Worm (Caenorhabditis elegans) whole organism, L4 larva: Measurements from ENCODE around the gene F48E3.6.

Experiments
- F44E2.7 ChIP-seq: fragments of 200-800 bp; sonication (Bioruptor generic); IDR thresholded peaks from 2 replicates; pipeline ENCODE4 v2.1.2; 2022; ENCODE audit warnings: missing genetic modification characterization, missing compliant biosample characterization
- F49E8.2 ChIP-seq: sonication (generic microtip); optimal IDR thresholded peaks from 2 replicates; lab custom pipeline; 2016; ENCODE audit warnings: missing compliant biosample characterization, mild to moderate bottlenecking, missing genetic modification characterization, borderline replicate concordance
- T20F7.1 ChIP-seq: fragments of 200-800 bp; sonication (Bioruptor generic); optimal IDR thresholded peaks from 2 replicates; lab custom pipeline; 2018; ENCODE audit warnings: mild to moderate bottlenecking, missing genetic modification characterization, missing compliant biosample characterization
- aha-1 ChIP-seq: fragments of 150-350 bp; peaks from one replicate; lab custom pipeline; 2014; ENCODE audit warnings: missing biosample characterization, missing genetic modification characterization
- attf-4 ChIP-seq: sonication (generic microtip); optimal IDR thresholded peaks from 3 replicates; lab custom pipeline; 2017; ENCODE audit warnings: missing biosample characterization, missing genetic modification characterization
- ceh-32 ChIP-seq: sonication (generic microtip); optimal IDR thresholded peaks from 2 replicates; lab custom pipeline; 2016; ENCODE audit warnings: mild to moderate bottlenecking, missing genetic modification characterization, missing compliant biosample characterization; ENCODE audit not compliant: poor library complexity
- ceh-44 ChIP-seq: fragments of 200-800 bp; sonication (Bioruptor generic); IDR thresholded peaks from 2 replicates; pipeline ENCODE4 v1.3.6; 2022; ENCODE audit warnings: missing genetic modification reagents, missing genetic modification characterization, missing compliant biosample characterization
- ctbp-1 ChIP-seq: fragments of 200-800 bp; sonication (Bioruptor generic); IDR thresholded peaks from 2 replicates; pipeline ENCODE4 v1.3.6; 2022; ENCODE audit warnings: missing genetic modification reagents, missing genetic modification characterization, missing compliant biosample characterization
- dmd-6 ChIP-seq: fragments of 200-800 bp; sonication (Bioruptor generic); IDR thresholded peaks from 2 replicates; pipeline ENCODE4 v1.3.6; 2022; ENCODE audit warnings: missing genetic modification reagents, missing genetic modification characterization, missing compliant biosample characterization
- dmd-8 ChIP-seq: fragments of 200-800 bp; sonication (Bioruptor generic); IDR thresholded peaks from 2 replicates; pipeline ENCODE4 v1.3.6; 2022; ENCODE audit warnings: missing genetic modification characterization, missing compliant biosample characterization
- gei-8 ChIP-seq: fragments of 200-800 bp; sonication (Bioruptor generic); optimal IDR thresholded peaks from 2 replicates; lab custom pipeline; 2018; ENCODE audit warnings: mild to moderate bottlenecking, missing genetic modification characterization, missing compliant biosample characterization
- hlh-11 ChIP-seq: fragments of 200-800 bp; sonication (Bioruptor generic); optimal IDR thresholded peaks from 2 replicates; lab custom pipeline; 2018; ENCODE audit warnings: mild to moderate bottlenecking, missing genetic modification characterization, missing compliant biosample characterization
- jun-1 ChIP-seq: fragments of 150-350 bp; optimal IDR thresholded peaks from 2 replicates; lab custom pipeline; 2014; ENCODE audit warnings: missing biosample characterization, missing genetic modification reagents, missing genetic modification characterization
- lin-29 ChIP-seq: fragments of 200-800 bp; sonication (Bioruptor generic); IDR thresholded peaks from 2 replicates; pipeline ENCODE4 v1.3.6; 2022; ENCODE audit warnings: missing genetic modification reagents, missing genetic modification characterization, missing compliant biosample characterization
- lin-38 ChIP-seq: fragments of 200-800 bp; sonication (Bioruptor generic); IDR thresholded peaks from 2 replicates; pipeline ENCODE4 v1.3.6; 2022; ENCODE audit warnings: missing genetic modification reagents, missing genetic modification characterization, missing compliant biosample characterization
- lir-3 ChIP-seq: sonication (generic microtip); optimal IDR thresholded peaks from 2 replicates; lab custom pipeline; 2016; ENCODE audit warnings: mild to moderate bottlenecking, missing genetic modification characterization, missing compliant biosample characterization
- madf-9 ChIP-seq: fragments of 200-800 bp; sonication (Bioruptor generic); conservative IDR thresholded peaks from 2 replicates; pipeline ENCODE4 v1.3.6; 2022; ENCODE audit warnings: missing genetic modification reagents, missing genetic modification characterization, missing compliant biosample characterization
- mdl-1 ChIP-seq, 2 experiments: fragments of 150-350 bp in 1 of 2; sonication (generic microtip) in 1 of 2; optimal IDR thresholded peaks; 2 replicates each; lab custom pipeline; 2014 to 2017; ENCODE audit warnings: missing biosample characterization in 2 of 2, missing genetic modification characterization in 2 of 2
- mdt-29 ChIP-seq: fragments of 200-800 bp; sonication (Bioruptor generic); IDR thresholded peaks from 2 replicates; pipeline ENCODE4 v1.3.6; 2022; ENCODE audit warnings: missing genetic modification reagents, missing genetic modification characterization, missing compliant biosample characterization
- mep-1 ChIP-seq: fragments of 150-350 bp; sonication (generic microtip); optimal IDR thresholded peaks from 3 replicates; lab custom pipeline; 2014; ENCODE audit warnings: missing biosample characterization, missing genetic modification characterization
- mes-2 ChIP-seq: sonication (generic microtip); optimal IDR thresholded peaks from 2 replicates; lab custom pipeline; 2016; ENCODE audit warnings: missing genotype, mild to moderate bottlenecking, missing genetic modification characterization, missing compliant biosample characterization; ENCODE audit not compliant: poor library complexity, severe bottlenecking
- mxl-3 ChIP-seq: fragments of 200-800 bp; sonication (Bioruptor generic); optimal IDR thresholded peaks from 2 replicates; lab custom pipeline; 2018; ENCODE audit warnings: mild to moderate bottlenecking, missing genetic modification characterization, missing compliant biosample characterization
- nhr-11 ChIP-seq: fragments of 150-350 bp; optimal IDR thresholded peaks from 2 replicates; lab custom pipeline; 2014; ENCODE audit warnings: missing biosample characterization, missing genetic modification characterization
- nhr-28 ChIP-seq: fragments of 150-350 bp; optimal IDR thresholded peaks from 2 replicates; lab custom pipeline; 2014; ENCODE audit warnings: missing biosample characterization, missing genetic modification characterization
- nhr-41 ChIP-seq: fragments of 200-800 bp; sonication (Bioruptor generic); IDR thresholded peaks from 2 replicates; pipeline ENCODE4 v1.3.6; 2022; ENCODE audit warnings: missing genetic modification reagents, missing genetic modification characterization, missing compliant biosample characterization
- nhr-48 ChIP-seq: sonication (generic microtip); optimal IDR thresholded peaks from 2 replicates; lab custom pipeline; 2016; ENCODE audit warnings: mild to moderate bottlenecking, missing genetic modification characterization, missing compliant biosample characterization
- pha-4 ChIP-seq, 2 experiments: fragments of 150-350 bp in 1 of 2; fragments of 200-800 bp in 1 of 2; sonication (Bioruptor generic) in 1 of 2; IDR thresholded peaks in 1 of 2; optimal IDR thresholded peaks in 1 of 2; 2 replicates each; pipeline versions ENCODE4 v1.3.6 to Lab custom; 2014 to 2022; ENCODE audit warnings: missing genetic modification characterization in 2 of 2, missing genetic modification reagents in 2 of 2, missing biosample characterization in 1 of 2, missing compliant biosample characterization in 1 of 2
- php-3 ChIP-seq: fragments of 200-800 bp; sonication (Bioruptor generic); IDR thresholded peaks from 2 replicates; pipeline ENCODE4 v1.3.6; 2022; ENCODE audit warnings: missing genetic modification reagents, missing genetic modification characterization, missing compliant biosample characterization
- snpc-4 ChIP-seq: fragments of 150-350 bp; optimal IDR thresholded peaks from 2 replicates; lab custom pipeline; 2014; ENCODE audit warnings: missing biosample characterization, missing genetic modification characterization
- spr-3 ChIP-seq: fragments of 200-800 bp; sonication (Bioruptor generic); optimal IDR thresholded peaks from 2 replicates; lab custom pipeline; 2018; ENCODE audit warnings: mild to moderate bottlenecking, missing genetic modification characterization, missing compliant biosample characterization
- unc-62 ChIP-seq, 3 experiments: fragments of 150-350 bp in 1 of 3; sonication (generic microtip); optimal IDR thresholded peaks in 2 of 3; peaks in 1 of 3; 1 replicate in 1 of 3; 2 replicates in 2 of 3; lab custom pipeline; 2014 to 2017; ENCODE audit warnings: missing biosample characterization in 3 of 3, missing genetic modification characterization in 3 of 3, missing genetic modification reagents in 3 of 3, missing genotype in 1 of 3
- vab-7 ChIP-seq: fragments of 200-800 bp; sonication (Bioruptor generic); IDR thresholded peaks from 2 replicates; pipeline ENCODE4 v1.3.6; 2022; ENCODE audit warnings: missing genetic modification reagents, missing genetic modification characterization, missing compliant biosample characterization
- zag-1 ChIP-seq: fragments of 150-350 bp; optimal IDR thresholded peaks from 2 replicates; lab custom pipeline; 2014; ENCODE audit warnings: missing biosample characterization, missing genetic modification characterization
- zfp-2 ChIP-seq: sonication (generic microtip); optimal IDR thresholded peaks from 2 replicates; lab custom pipeline; 2016; ENCODE audit warnings: mild to moderate bottlenecking, missing genetic modification characterization, missing compliant biosample characterization
- zfp-3 ChIP-seq: fragments of 200-800 bp; sonication (Bioruptor generic); conservative IDR thresholded peaks from 2 replicates; pipeline ENCODE4 v1.3.6; 2022; ENCODE audit warnings: missing genetic modification reagents, missing genetic modification characterization, missing compliant biosample characterization
- ztf-7 ChIP-seq: fragments of 150-350 bp; optimal IDR thresholded peaks from 2 replicates; lab custom pipeline; 2014; ENCODE audit warnings: missing biosample characterization, missing genetic modification characterization

F48E3.6 gene

DNA sequence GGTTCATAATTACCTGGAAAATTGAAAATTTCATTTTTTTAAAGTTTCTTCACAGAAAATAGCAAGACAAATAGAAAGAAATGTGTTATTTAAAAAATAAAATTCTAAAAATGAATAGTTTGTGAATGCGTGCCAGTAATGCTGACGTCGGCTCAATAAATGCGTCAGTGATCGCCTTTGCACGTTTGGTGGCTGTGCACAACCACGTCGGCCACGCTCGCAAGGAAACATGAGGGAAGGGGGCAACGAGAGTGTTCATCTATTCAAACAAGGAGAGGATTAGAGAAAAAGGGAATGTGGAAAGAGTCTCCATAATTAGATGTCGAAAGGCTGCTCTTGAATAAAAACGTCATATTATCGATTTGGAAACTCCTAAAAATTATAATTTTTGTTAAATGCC, 1.7 kb downstream of the F48E3.6 start, which contains the start of gene uggt-1 (continued):
- TF ChIP-seq spr-3 (GFP tag; lab: Kevin White, UChicago) (no peak), lir-3 (tag; lab: Kevin White, UChicago) (no peak), nhr-28 (tag; lab: Kevin White, UChicago) (peak; percentile 85), zfp-3 (0 out of 2 replicates have a peak, but pooled peaks have one; percentile 40), F49E8.2 (tag; lab: Kevin White, UChicago) (no peak), attf-4 (tag; lab: Kevin White, UChicago) (no peak), pha-4 (GFP tag; IDR thresholded peaks at IDR 0.05; lab: Robert Waterston, UW) (peak; percentile 69; the same call in 1 of the 2 replicates), pha-4 (tag; optimal IDR thresholded peaks at IDR 0.05; lab: Kevin White, UChicago) (no peak), nhr-48 (tag; lab: Kevin White, UChicago) (peak; percentile 82), dmd-6 (GFP tag; lab: Robert Waterston, UW) (peak; percentile 88), dmd-8 (GFP tag; lab: Robert Waterston, UW) (no peak), mdt-29 (GFP tag; lab: Robert Waterston, UW) (no peak), aha-1 (tag; lab: Kevin White, UChicago) (peak; percentile 94), php-3 (GFP tag; lab: Robert Waterston, UW) (0 out of 2 replicates have a peak, but pooled peaks have one; percentile 43), snpc-4 (no peak), lin-38 (GFP tag; lab: Robert Waterston, UW) (no peak), ceh-44 (GFP tag; lab: Robert Waterston, UW) (no peak)

DNA sequence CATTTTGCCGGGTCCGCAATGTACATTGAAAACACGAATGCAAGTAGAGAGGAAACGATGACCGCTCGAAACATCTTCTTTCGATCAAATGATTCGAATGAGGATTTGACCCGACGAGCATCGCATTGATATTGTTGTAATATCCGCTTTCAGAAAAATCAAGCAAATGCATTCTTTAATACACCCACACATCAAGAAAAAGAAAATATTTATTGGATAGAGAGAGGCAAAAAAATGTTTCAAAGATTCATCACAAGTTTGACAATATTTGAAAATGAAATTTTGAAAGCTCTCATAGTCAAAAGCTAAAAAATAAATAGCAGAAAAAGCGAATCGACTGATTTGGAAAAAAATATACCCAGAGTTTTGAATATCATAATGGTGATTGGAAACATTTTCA, 7.2 kb downstream of the F48E3.6 start, which contains the start of gene try-14:
Gene try-14, minus strand, starts transcription at position 101 of the 400 bp plus-strand sequence.
- TF ChIP-seq T20F7.1: no peak
- TF ChIP-seq mep-1: no peak
- TF ChIP-seq madf-9: no peak
- TF ChIP-seq, all 104 proteins: peak for 0

DNA sequence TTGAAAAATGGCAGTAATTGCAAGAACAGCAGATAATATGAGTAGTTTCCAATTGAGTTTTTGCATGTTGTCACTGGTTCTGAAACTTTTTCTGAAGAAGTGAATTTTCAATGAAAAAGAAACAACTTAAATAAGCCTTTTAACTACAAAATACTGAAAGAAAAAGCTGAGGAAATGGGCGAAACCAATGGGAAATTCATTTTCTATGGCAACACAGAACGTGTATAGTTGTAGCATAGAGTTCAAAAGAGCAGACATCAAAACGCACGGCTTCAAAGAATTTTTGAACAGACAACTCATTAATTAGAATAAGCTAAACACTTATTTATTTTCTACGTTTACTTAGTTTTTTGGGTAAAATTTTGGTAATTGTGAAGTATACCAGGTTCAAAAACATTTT, 9.7 kb downstream of the F48E3.6 start, which contains the start of gene F48E3.2:
Gene F48E3.2, minus strand, starts transcription at position 101 of the 400 bp plus-strand sequence.
- TF ChIP-seq dmd-6 (GFP tag; lab: Robert Waterston, UW) (no peak), vab-7 (GFP tag; lab: Robert Waterston, UW) (no peak), jun-1 (tag; lab: Kevin White, UChicago) (no peak), ceh-32 (tag; lab: Kevin White, UChicago) (no peak), mep-1 (no peak), lir-3 (tag; lab: Kevin White, UChicago) (no peak), zfp-2 (no peak)

DNA sequence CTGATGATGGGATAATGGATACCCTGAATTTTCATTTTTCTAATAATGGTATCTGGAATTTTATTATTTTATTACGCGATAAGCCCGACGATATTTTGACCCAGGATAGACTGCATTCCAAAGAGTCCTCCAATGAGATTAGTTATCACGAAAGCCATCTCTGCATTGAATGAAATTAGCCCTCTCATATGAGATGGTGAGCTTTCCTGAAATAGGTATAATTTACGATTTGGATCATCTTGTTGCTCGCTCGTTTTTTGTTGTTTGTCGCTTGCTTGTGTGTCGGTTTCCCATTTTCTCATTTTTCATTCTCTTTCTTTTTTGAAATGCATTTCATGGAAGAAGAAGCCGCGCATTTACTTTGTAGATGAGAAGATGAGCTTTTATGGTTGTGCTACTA, 11.2 kb downstream of the F48E3.6 start:
- TF ChIP-seq lin-29 (no peak), zag-1 (tag; lab: Kevin White, UChicago) (no peak), nhr-11 (no peak), T20F7.1 (no peak), unc-62 (GFP tag; optimal IDR thresholded peaks at IDR 0.05 in 1 of 2; lab: Kevin White, UChicago) (peak in 1 of 2 experiments; percentile 89), unc-62 (tag; optimal IDR thresholded peaks at IDR 0.05; lab: Kevin White, UChicago) (no peak), ztf-7 (tag; lab: Kevin White, UChicago) (no peak)

DNA sequence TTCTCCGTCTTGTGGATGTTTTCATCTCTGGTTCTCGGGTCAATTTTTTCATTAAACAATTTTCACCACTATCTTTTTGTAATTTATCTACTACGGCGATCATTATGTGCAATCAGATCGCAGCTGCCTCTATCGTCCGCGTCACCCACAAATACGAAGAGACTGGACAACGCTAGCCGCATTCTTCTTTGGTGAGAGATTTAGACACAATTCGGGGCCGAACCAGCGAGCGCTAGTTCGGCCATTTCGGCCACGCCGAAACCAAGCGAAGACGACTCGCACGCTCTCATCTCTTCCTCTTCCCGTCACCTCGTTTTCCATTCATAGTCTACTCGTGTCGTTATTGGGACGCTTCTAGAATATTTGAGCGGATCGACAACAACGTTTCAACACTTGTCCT, 17.0 kb downstream of the F48E3.6 start, which contains the start of gene gly-12:
Gene gly-12, plus strand, starts transcription at position 117 of the 400 bp plus-strand sequence.
- no peak for TF ChIP-seq vab-7 (GFP tag; lab: Robert Waterston, UW)
- TF ChIP-seq aha-1 (tag; lab: Kevin White, UChicago): peak; percentile 67
- TF ChIP-seq nhr-41 (GFP tag; lab: Robert Waterston, UW): no peak
- peak; percentile 9 for TF ChIP-seq nhr-28 (tag; lab: Kevin White, UChicago)
- no peak for TF ChIP-seq F44E2.7
- TF ChIP-seq mdl-1 (tag; optimal IDR thresholded peaks at IDR 0.05; lab: Kevin White, UChicago): peak in 1 of 2 experiments; percentile 71
- peak; percentile 18 for TF ChIP-seq mep-1
- peak; percentile 71 for TF ChIP-seq mxl-3 (GFP tag; lab: Kevin White, UChicago)
- no peak for TF ChIP-seq ctbp-1
- TF ChIP-seq hlh-11: peak; percentile 38
- TF ChIP-seq mes-2 (tag; lab: Kevin White, UChicago): peak; percentile 48
- TF ChIP-seq gei-8 (GFP tag; lab: Kevin White, UChicago): no peak
